Fruit fly (Drosophila melanogaster): ENCODE data around the gene Ssu72.

dm6 chrX:19665684-19666141, 1.4 kb downstream of the Ssu72 start:
- no peak for TF ChIP-seq Myc (optimal IDR thresholded peaks at IDR 0.05)
- TF ChIP-seq h (optimal IDR thresholded peaks at IDR 0.05), result no peak
- no peak for TF ChIP-seq psq (optimal IDR thresholded peaks at IDR 0.05)
- TF ChIP-seq insv (optimal IDR thresholded peaks at IDR 0.05), result no peak
